Fruit fly (Drosophila melanogaster) S2 (cell line): ENCODE data around the gene Skp2.

Experiments used
- CG8478 ChIP-seq: fragments of >200 bp; optimal IDR thresholded peaks from 2 replicates; lab custom pipeline; 2018
- CTCF ChIP-seq, 2 experiments: fragments of >200 bp; optimal IDR thresholded peaks; 2 replicates each; lab custom pipeline; 2018

DNA sequence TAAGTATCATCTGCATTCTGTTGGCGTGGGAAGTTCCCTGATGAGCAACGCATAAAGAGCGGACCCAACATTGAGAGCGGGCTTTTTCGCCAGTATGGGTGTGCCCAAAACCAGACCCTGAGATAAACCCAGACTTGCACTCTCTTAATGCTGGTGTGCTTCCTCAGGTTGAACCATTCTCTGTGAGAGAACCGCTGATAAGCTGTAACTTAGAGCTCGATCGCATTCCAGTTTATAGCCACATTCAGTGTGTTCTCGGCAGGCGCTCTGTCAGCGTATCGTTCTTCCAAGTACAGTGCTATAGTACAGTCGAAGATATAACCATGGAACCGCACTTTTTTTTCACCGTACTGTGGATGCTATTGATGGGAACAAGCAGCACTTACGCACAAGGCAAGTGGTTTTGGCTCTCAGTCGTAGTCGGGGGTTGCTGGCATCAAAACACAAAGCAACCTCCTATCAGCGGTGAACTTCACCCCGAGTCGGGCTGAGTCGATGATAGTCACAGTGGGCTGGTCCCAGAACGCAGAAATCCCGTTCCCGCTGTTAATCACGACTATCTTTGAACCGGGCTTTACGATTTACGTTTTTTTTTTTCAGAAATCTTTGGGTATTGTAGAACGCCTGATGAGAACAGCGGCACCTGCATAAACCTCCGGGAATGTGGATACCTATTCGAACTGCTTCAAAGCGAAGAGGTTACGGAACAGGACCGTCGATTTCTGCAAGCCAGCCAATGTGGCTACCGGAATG, 29.6 kb downstream of the Skp2 start, which contains the start of gene MP1:
- TF ChIP-seq CTCF (optimal IDR thresholded peaks at IDR 0.05; lab: Kevin White, UChicago) (no peak), CG8478 (lab: Kevin White, UChicago) (no peak)
